Worm (Caenorhabditis elegans) whole organism, L4 larva: ENCODE results near the gene cpr-9.

Experiments used
- F26F4.8 ChIP-seq: fragments of 200-800 bp; sonication (Bioruptor generic); conservative IDR thresholded peaks from 2 replicates; pipeline ENCODE4 v1.3.6; 2022; ENCODE audit warnings: missing genetic modification characterization, missing compliant biosample characterization
- F44E2.7 ChIP-seq: fragments of 200-800 bp; sonication (Bioruptor generic); IDR thresholded peaks from 2 replicates; pipeline ENCODE4 v2.1.2; 2022; ENCODE audit warnings: missing genetic modification characterization, missing compliant biosample characterization
- F49E8.2 ChIP-seq: sonication (generic microtip); optimal IDR thresholded peaks from 2 replicates; lab custom pipeline; 2016; ENCODE audit warnings: missing compliant biosample characterization, mild to moderate bottlenecking, missing genetic modification characterization, borderline replicate concordance
- T20F7.1 ChIP-seq: fragments of 200-800 bp; sonication (Bioruptor generic); optimal IDR thresholded peaks from 2 replicates; lab custom pipeline; 2018; ENCODE audit warnings: mild to moderate bottlenecking, missing genetic modification characterization, missing compliant biosample characterization
- Y105C5A.15 ChIP-seq: fragments of 200-800 bp; sonication (Bioruptor generic); IDR thresholded peaks from 2 replicates; pipeline ENCODE4 v1.3.6; 2022; ENCODE audit warnings: missing genetic modification characterization, missing compliant biosample characterization
- aha-1 ChIP-seq: fragments of 150-350 bp; peaks from one replicate; lab custom pipeline; 2014; ENCODE audit warnings: missing biosample characterization, missing genetic modification characterization
- arid-1 ChIP-seq: fragments of 200-800 bp; sonication (Bioruptor generic); conservative IDR thresholded peaks from 2 replicates; pipeline ENCODE4 v1.3.6; 2022; ENCODE audit warnings: missing genetic modification reagents, missing genetic modification characterization, missing compliant biosample characterization
- ceh-28 ChIP-seq: fragments of 150-350 bp; optimal IDR thresholded peaks from 2 replicates; lab custom pipeline; 2014; ENCODE audit warnings: missing biosample characterization, missing genetic modification reagents, missing genetic modification characterization
- ces-1 ChIP-seq: fragments of 150-350 bp; sonication (generic microtip); optimal IDR thresholded peaks from 4 replicates; lab custom pipeline; 2014; ENCODE audit warnings: missing biosample characterization, missing genetic modification reagents, missing genetic modification characterization
- daf-16 ChIP-seq, 3 experiments: sonication (generic microtip); optimal IDR thresholded peaks; 2 replicates each; lab custom pipeline; 2016 to 2017; ENCODE audit warnings: missing genetic modification characterization in 3 of 3, missing genetic modification reagents in 3 of 3, mild to moderate bottlenecking in 2 of 3, missing compliant biosample characterization in 2 of 3, missing biosample characterization in 1 of 3, moderate library complexity in 1 of 3
- daf-19 ChIP-seq: fragments of 200-800 bp; sonication (Bioruptor generic); conservative IDR thresholded peaks from 2 replicates; pipeline ENCODE4 v1.3.6; 2022; ENCODE audit warnings: missing genetic modification characterization, missing compliant biosample characterization
- dmd-6 ChIP-seq: fragments of 200-800 bp; sonication (Bioruptor generic); IDR thresholded peaks from 2 replicates; pipeline ENCODE4 v1.3.6; 2022; ENCODE audit warnings: missing genetic modification reagents, missing genetic modification characterization, missing compliant biosample characterization
- dve-1 ChIP-seq: sonication (generic microtip); optimal IDR thresholded peaks from 2 replicates; lab custom pipeline; 2017; ENCODE audit warnings: antibody characterized with exemption, mild to moderate bottlenecking, missing genetic modification characterization, missing compliant biosample characterization; ENCODE audit not compliant: insufficient read depth
- fos-1 ChIP-seq: fragments of 150-350 bp; optimal IDR thresholded peaks from 2 replicates; lab custom pipeline; 2014; ENCODE audit warnings: missing biosample characterization, missing genetic modification characterization
- hlh-11 ChIP-seq: fragments of 200-800 bp; sonication (Bioruptor generic); optimal IDR thresholded peaks from 2 replicates; lab custom pipeline; 2018; ENCODE audit warnings: mild to moderate bottlenecking, missing genetic modification characterization, missing compliant biosample characterization
- hlh-30 ChIP-seq: sonication (generic microtip); optimal IDR thresholded peaks from 2 replicates; lab custom pipeline; 2017; ENCODE audit warnings: antibody characterized with exemption, mild to moderate bottlenecking, missing genetic modification characterization, missing compliant biosample characterization; ENCODE audit not compliant: insufficient read depth
- hmg-1.1 ChIP-seq: fragments of 200-800 bp; sonication (Bioruptor generic); IDR thresholded peaks from 2 replicates; pipeline ENCODE4 v1.3.6; 2022; ENCODE audit warnings: missing genetic modification reagents, missing genetic modification characterization, missing compliant biosample characterization
- lin-1 ChIP-seq: fragments of 200-800 bp; sonication (Bioruptor generic); IDR thresholded peaks from 2 replicates; pipeline ENCODE4 v1.3.6; 2022; ENCODE audit warnings: missing genetic modification reagents, missing genetic modification characterization, missing compliant biosample characterization
- madf-5 ChIP-seq, 2 experiments: fragments of 200-800 bp; sonication (Bioruptor generic); IDR thresholded peaks; 2 replicates each; pipeline ENCODE4 v1.3.6; 2022; ENCODE audit warnings: missing compliant biosample characterization in 2 of 2, missing genetic modification characterization in 2 of 2
- mxl-2 ChIP-seq: fragments of 200-800 bp; sonication (Bioruptor generic); conservative IDR thresholded peaks from 2 replicates; pipeline ENCODE4 v1.3.6; 2022; ENCODE audit warnings: missing genetic modification reagents, missing genetic modification characterization, missing compliant biosample characterization
- mxl-3 ChIP-seq: fragments of 200-800 bp; sonication (Bioruptor generic); optimal IDR thresholded peaks from 2 replicates; lab custom pipeline; 2018; ENCODE audit warnings: mild to moderate bottlenecking, missing genetic modification characterization, missing compliant biosample characterization
- nhr-10 ChIP-seq: fragments of 150-350 bp; optimal IDR thresholded peaks from 2 replicates; lab custom pipeline; 2014; ENCODE audit warnings: missing biosample characterization, missing genetic modification characterization
- nhr-28 ChIP-seq: fragments of 150-350 bp; optimal IDR thresholded peaks from 2 replicates; lab custom pipeline; 2014; ENCODE audit warnings: missing biosample characterization, missing genetic modification characterization
- nhr-48 ChIP-seq: sonication (generic microtip); optimal IDR thresholded peaks from 2 replicates; lab custom pipeline; 2016; ENCODE audit warnings: mild to moderate bottlenecking, missing genetic modification characterization, missing compliant biosample characterization
- nhr-6 ChIP-seq: fragments of 150-350 bp; optimal IDR thresholded peaks from 2 replicates; lab custom pipeline; 2014; ENCODE audit warnings: missing biosample characterization, missing genetic modification characterization
- nhr-77 ChIP-seq: fragments of 150-350 bp; optimal IDR thresholded peaks from 2 replicates; lab custom pipeline; 2014; ENCODE audit warnings: missing biosample characterization, missing genetic modification characterization
- pqm-1 ChIP-seq: sonication (generic microtip); optimal IDR thresholded peaks from 2 replicates; lab custom pipeline; 2017; ENCODE audit warnings: missing biosample characterization, missing genetic modification characterization
- saeg-2 ChIP-seq: fragments of 200-800 bp; sonication (Bioruptor generic); IDR thresholded peaks from 2 replicates; pipeline ENCODE4 v1.3.6; 2022; ENCODE audit warnings: missing genetic modification reagents, missing genetic modification characterization, missing compliant biosample characterization
- skn-1 ChIP-seq: fragments of 150-350 bp; optimal IDR thresholded peaks from 2 replicates; lab custom pipeline; 2014; ENCODE audit warnings: missing biosample characterization, missing genetic modification characterization
- spr-1 ChIP-seq: sonication (generic microtip); optimal IDR thresholded peaks from 2 replicates; lab custom pipeline; 2016; ENCODE audit warnings: mild to moderate bottlenecking, missing genetic modification characterization, missing compliant biosample characterization
- unc-130 ChIP-seq: sonication (generic microtip); optimal IDR thresholded peaks from 2 replicates; lab custom pipeline; 2016; ENCODE audit warnings: missing genetic modification reagents, missing genetic modification characterization, missing compliant biosample characterization
- unc-62 ChIP-seq, 3 experiments: fragments of 150-350 bp in 1 of 3; sonication (generic microtip); optimal IDR thresholded peaks in 2 of 3; peaks in 1 of 3; 1 replicate in 1 of 3; 2 replicates in 2 of 3; lab custom pipeline; 2014 to 2017; ENCODE audit warnings: missing biosample characterization in 3 of 3, missing genetic modification characterization in 3 of 3, missing genetic modification reagents in 3 of 3, missing genotype in 1 of 3
- zag-1 ChIP-seq: fragments of 150-350 bp; optimal IDR thresholded peaks from 2 replicates; lab custom pipeline; 2014; ENCODE audit warnings: missing biosample characterization, missing genetic modification characterization

Gene cpr-9

ce11 chrV:11960084-11960830 is 42.6 kb upstream of the cpr-9 start:
- TF ChIP-seq nhr-77 (tag; lab: Kevin White, UChicago) (no peak), skn-1 (no peak), unc-62 (GFP tag; optimal IDR thresholded peaks at IDR 0.05 in 1 of 2; lab: Kevin White, UChicago) (peak in 1 of 2 experiments; percentile 53), unc-62 (tag; optimal IDR thresholded peaks at IDR 0.05; lab: Kevin White, UChicago) (no peak)

ce11 chrV:11960831-11961190 is 42.0 kb upstream of the cpr-9 start:
- TF ChIP-seq daf-16 (GFP tag; optimal IDR thresholded peaks at IDR 0.05; lab: Kevin White, UChicago) (no peak), daf-16 (tag; optimal IDR thresholded peaks at IDR 0.05; lab: Kevin White, UChicago) (no peak), mxl-3 (GFP tag; lab: Kevin White, UChicago) (no peak), aha-1 (tag; lab: Kevin White, UChicago) (peak; percentile 53), F49E8.2 (tag; lab: Kevin White, UChicago) (no peak), saeg-2 (GFP tag; lab: Robert Waterston, UW) (no peak)
- TF ChIP-seq, all 104 proteins: peak for 1

- TF ChIP-seq hmg-1.1 (no peak), fos-1 (no peak), arid-1 (GFP tag; lab: Robert Waterston, UW) (no peak), daf-19 (no peak), F26F4.8 (GFP tag; lab: Robert Waterston, UW) (no peak), ceh-28 (no peak)
Observed at ce11 chrV:11964723-11965122, 38.1 kb upstream of the cpr-9 start, which contains the start of gene F58H1.7. Gene F58H1.7, minus strand, starts transcription at chrV:11964823.

ce11 chrV:11975233-11975632 is 27.6 kb upstream of the cpr-9 start, which contains the start of gene cpr-1:
Gene cpr-1, plus strand, starts transcription at chrV:11975551.
- TF ChIP-seq hlh-30 (tag; lab: Kevin White, UChicago) (peak; percentile 12), T20F7.1 (GFP tag; lab: Kevin White, UChicago) (peak; percentile 22), dmd-6 (GFP tag; lab: Robert Waterston, UW) (peak; percentile 92), nhr-10 (tag; lab: Kevin White, UChicago) (no peak), zag-1 (tag; lab: Kevin White, UChicago) (no peak), madf-5 (GFP tag; IDR thresholded peaks at IDR 0.05; lab: Robert Waterston, UW) (no peak), unc-62 (GFP tag; optimal IDR thresholded peaks at IDR 0.05 in 1 of 2; lab: Kevin White, UChicago) (peak in 1 of 2 experiments; percentile 75), unc-62 (tag; optimal IDR thresholded peaks at IDR 0.05; lab: Kevin White, UChicago) (no peak), nhr-77 (tag; lab: Kevin White, UChicago) (peak; percentile 25), hlh-11 (tag; lab: Kevin White, UChicago) (peak; percentile 87), pqm-1 (tag; lab: Kevin White, UChicago) (peak; percentile 77), nhr-28 (tag; lab: Kevin White, UChicago) (peak; percentile 69), dve-1 (tag; lab: Kevin White, UChicago) (peak; percentile 65), mxl-2 (GFP tag; lab: Robert Waterston, UW) (no peak), unc-130 (GFP tag; lab: Kevin White, UChicago) (no peak), spr-1 (tag; lab: Kevin White, UChicago) (no peak), lin-1 (peak; percentile 80), nhr-48 (tag; lab: Kevin White, UChicago) (peak; percentile 69), F44E2.7 (no peak), Y105C5A.15 (GFP tag; lab: Robert Waterston, UW) (no peak), nhr-6 (tag; lab: Kevin White, UChicago) (no peak), daf-16 (GFP tag; optimal IDR thresholded peaks at IDR 0.05; lab: Kevin White, UChicago) (no peak), daf-16 (tag; optimal IDR thresholded peaks at IDR 0.05; lab: Kevin White, UChicago) (peak; percentile 42), ces-1 (GFP tag; lab: Kevin White, UChicago) (no peak)
- TF ChIP-seq, all 104 proteins: peak for 12
